Fruit fly (Drosophila melanogaster) whole organism, embryonic: ENCODE measurements around the gene CG1074.

ENCODE experiments used
- Ada2b ChIP-seq: fragments of 200-800 bp; sonication (Bioruptor generic); IDR thresholded peaks from 2 replicates; pipeline ENCODE4 v1.3.6; 2022; ENCODE audit warnings: missing biosample characterization, missing genetic modification characterization
- B-H2 ChIP-seq: fragments of 200-800 bp; sonication (Bioruptor generic); optimal IDR thresholded peaks from 2 replicates; lab custom pipeline; 2018; ENCODE audit warnings: missing biosample characterization, mild to moderate bottlenecking, missing genetic modification characterization
- Bteb2 ChIP-seq: fragments of 200-800 bp; sonication (Bioruptor generic); optimal IDR thresholded peaks from 2 replicates; lab custom pipeline; 2016; ENCODE audit warnings: missing biosample characterization, missing genetic modification characterization
- CG11504 ChIP-seq: fragments of 200-800 bp; sonication (Bioruptor generic); optimal IDR thresholded peaks from 3 replicates; lab custom pipeline; 2019; ENCODE audit warnings: missing biosample characterization, mild to moderate bottlenecking, missing genetic modification characterization, moderate library complexity
- CG12104 ChIP-seq: fragments of 200-800 bp; sonication (Bioruptor generic); optimal IDR thresholded peaks from 3 replicates; lab custom pipeline; 2016; ENCODE audit warnings: missing biosample characterization, missing genetic modification characterization
- CG12744 ChIP-seq: fragments of 200-800 bp; sonication (Bioruptor generic); optimal IDR thresholded peaks from 2 replicates; lab custom pipeline; 2016; ENCODE audit warnings: missing biosample characterization, missing genetic modification characterization
- CG13123 ChIP-seq: fragments of 200-800 bp; sonication (Bioruptor generic); optimal IDR thresholded peaks from 2 replicates; lab custom pipeline; 2016; ENCODE audit warnings: missing biosample characterization, missing genetic modification characterization
- CG1529 ChIP-seq: fragments of 200-800 bp; sonication (Bioruptor generic); optimal IDR thresholded peaks from 3 replicates; lab custom pipeline; 2018; ENCODE audit warnings: missing biosample characterization, missing genetic modification characterization
- CG1603 ChIP-seq: fragments of 200-800 bp; sonication (Bioruptor generic); optimal IDR thresholded peaks from 2 replicates; lab custom pipeline; 2019; ENCODE audit warnings: missing biosample characterization, mild to moderate bottlenecking, missing genetic modification characterization, moderate library complexity
- CG17361 ChIP-seq: fragments of 200-800 bp; sonication (Bioruptor generic); IDR thresholded peaks from 3 replicates; pipeline ENCODE4 v1.3.6; 2022; ENCODE audit warnings: missing biosample characterization, missing genetic modification characterization
- CG17802 ChIP-seq: fragments of 200-800 bp; sonication (Bioruptor generic); optimal IDR thresholded peaks from 2 replicates; lab custom pipeline; 2018; ENCODE audit warnings: missing biosample characterization, mild to moderate bottlenecking, missing genetic modification characterization, moderate library complexity
- CG18262 ChIP-seq: fragments of 200-800 bp; optimal IDR thresholded peaks from 3 replicates; lab custom pipeline; 2019; ENCODE audit warnings: missing biosample characterization, mild to moderate bottlenecking, missing genetic modification characterization, moderate library complexity
- CG1832 ChIP-seq: fragments of 200-800 bp; sonication (Bioruptor generic); optimal IDR thresholded peaks from 2 replicates; lab custom pipeline; 2017; ENCODE audit warnings: missing biosample characterization, mild to moderate bottlenecking, missing genetic modification characterization, inconsistent platforms
- CG18764 ChIP-seq: fragments of 200-800 bp; sonication (Bioruptor generic); optimal IDR thresholded peaks from 3 replicates; lab custom pipeline; 2016; ENCODE audit warnings: missing biosample characterization, missing genetic modification characterization
- CG3838 ChIP-seq: fragments of 200-800 bp; sonication (Bioruptor generic); optimal IDR thresholded peaks from 3 replicates; lab custom pipeline; 2016; ENCODE audit warnings: missing biosample characterization, missing genetic modification characterization
- CG4328 ChIP-seq: fragments of 200-800 bp; sonication (Bioruptor generic); optimal IDR thresholded peaks from 3 replicates; lab custom pipeline; 2017; ENCODE audit warnings: missing biosample characterization, missing genetic modification reagents, missing genetic modification characterization
- CG4360 ChIP-seq: fragments of 200-800 bp; sonication (Bioruptor generic); IDR thresholded peaks from 2 replicates; pipeline ENCODE4 v1.3.6; 2022; ENCODE audit warnings: missing biosample characterization, missing genetic modification characterization
- CG4820 ChIP-seq: fragments of 200-800 bp; sonication (Bioruptor generic); optimal IDR thresholded peaks from 3 replicates; lab custom pipeline; 2016; ENCODE audit warnings: missing biosample characterization, missing genetic modification characterization
- CG6175 ChIP-seq: fragments of 200-800 bp; sonication (Bioruptor generic); IDR thresholded peaks from 3 replicates; pipeline ENCODE4 v1.3.6; 2022; ENCODE audit warnings: missing biosample characterization, missing genetic modification characterization
- CG6254 ChIP-seq: fragments of 200-800 bp; sonication (Bioruptor generic); optimal IDR thresholded peaks from 3 replicates; lab custom pipeline; 2017; ENCODE audit warnings: mild to moderate bottlenecking, missing biosample characterization, missing genetic modification reagents, missing genetic modification characterization
- CG9727 ChIP-seq: fragments of 200-800 bp; sonication (Bioruptor generic); optimal IDR thresholded peaks from 3 replicates; lab custom pipeline; 2017; ENCODE audit warnings: missing biosample characterization, mild to moderate bottlenecking, missing genetic modification characterization
- CG9797 ChIP-seq: fragments of 200-800 bp; sonication (Bioruptor generic); optimal IDR thresholded peaks from 3 replicates; lab custom pipeline; 2018; ENCODE audit warnings: missing biosample characterization, mild to moderate bottlenecking, missing genetic modification characterization
- Dip3 ChIP-seq: fragments of 200-800 bp; sonication (Bioruptor generic); optimal IDR thresholded peaks from 3 replicates; lab custom pipeline; 2016; ENCODE audit warnings: missing biosample characterization, missing genetic modification characterization
- E2f1 ChIP-seq: fragments of 200-800 bp; sonication (Bioruptor generic); IDR thresholded peaks from 2 replicates; pipeline ENCODE4 v1.3.6; 2022; ENCODE audit warnings: missing biosample characterization, missing genetic modification characterization
- Fer1 ChIP-seq: fragments of 200-800 bp; sonication (Bioruptor generic); optimal IDR thresholded peaks from 2 replicates; lab custom pipeline; 2017; ENCODE audit warnings: missing biosample characterization, mild to moderate bottlenecking, missing genetic modification characterization
- HLHmδ ChIP-seq: fragments of 200-800 bp; sonication (Bioruptor generic); optimal IDR thresholded peaks from 2 replicates; lab custom pipeline; 2018; ENCODE audit warnings: missing biosample characterization, mild to moderate bottlenecking, missing genetic modification characterization, moderate library complexity
- Mes4 ChIP-seq: fragments of 200-800 bp; sonication (Bioruptor generic); optimal IDR thresholded peaks from 2 replicates; lab custom pipeline; 2016; ENCODE audit warnings: missing biosample characterization, missing genetic modification characterization
- NC2α ChIP-seq: fragments of 200-800 bp; sonication (Bioruptor generic); optimal IDR thresholded peaks from 2 replicates; lab custom pipeline; 2016; ENCODE audit warnings: missing biosample characterization, missing genetic modification characterization
- Oaz ChIP-seq: fragments of 200-800 bp; sonication (Bioruptor generic); IDR thresholded peaks from 2 replicates; pipeline ENCODE4 v1.3.6; 2022; ENCODE audit warnings: missing biosample characterization, missing genetic modification characterization
- Ssrp ChIP-seq: fragments of 200-800 bp; sonication (Bioruptor generic); optimal IDR thresholded peaks from 2 replicates; lab custom pipeline; 2018; ENCODE audit warnings: missing biosample characterization, mild to moderate bottlenecking, missing genetic modification characterization, moderate library complexity
- Tbp ChIP-seq: fragments of >200 bp; optimal IDR thresholded peaks from 2 replicates; lab custom pipeline; 2018; ENCODE audit warnings: missing biosample characterization, missing genetic modification characterization
- bab2 ChIP-seq: fragments of 200-800 bp; sonication (Bioruptor generic); optimal IDR thresholded peaks from 2 replicates; lab custom pipeline; 2016; ENCODE audit warnings: missing biosample characterization, missing genetic modification characterization
- bbx ChIP-seq: fragments of 200-800 bp; sonication (Bioruptor generic); IDR thresholded peaks from 2 replicates; pipeline ENCODE4 v1.3.6; 2022; ENCODE audit warnings: missing biosample characterization, missing genetic modification characterization; ENCODE audit not compliant: partially characterized antibody
- da ChIP-seq: fragments of 200-800 bp; sonication (Bioruptor generic); optimal IDR thresholded peaks from 2 replicates; lab custom pipeline; 2016; ENCODE audit warnings: missing biosample characterization, missing genetic modification characterization
- emc ChIP-seq: fragments of 200-800 bp; sonication (Bioruptor generic); optimal IDR thresholded peaks from 2 replicates; lab custom pipeline; 2016; ENCODE audit warnings: missing biosample characterization, missing genetic modification characterization
- eyg ChIP-seq: fragments of 200-800 bp; sonication (Bioruptor generic); optimal IDR thresholded peaks from 3 replicates; lab custom pipeline; 2016; ENCODE audit warnings: missing biosample characterization, missing genetic modification characterization
- gt ChIP-seq: fragments of 200-800 bp; sonication (Bioruptor generic); IDR thresholded peaks from 2 replicates; pipeline ENCODE4 v1.3.6; 2022; ENCODE audit warnings: missing biosample characterization, missing genetic modification characterization
- hth ChIP-seq: fragments of >200 bp; optimal IDR thresholded peaks from 2 replicates; lab custom pipeline; 2017; ENCODE audit warnings: inconsistent platforms
- inv ChIP-seq: fragments of 200-800 bp; sonication (Bioruptor generic); IDR thresholded peaks from 2 replicates; pipeline ENCODE4 v1.3.6; 2022; ENCODE audit warnings: missing biosample characterization, missing genetic modification characterization; ENCODE audit not compliant: partially characterized antibody
- jumu ChIP-seq: fragments of 200-800 bp; sonication (Bioruptor generic); optimal IDR thresholded peaks from 3 replicates; lab custom pipeline; 2016; ENCODE audit warnings: missing biosample characterization, missing genetic modification characterization
- lbe ChIP-seq: fragments of 200-800 bp; sonication (Bioruptor generic); optimal IDR thresholded peaks from 2 replicates; lab custom pipeline; 2016; ENCODE audit warnings: missing biosample characterization, mild to moderate bottlenecking, missing genetic modification characterization
- mam ChIP-seq: fragments of 200-800 bp; sonication (Bioruptor generic); optimal IDR thresholded peaks from 3 replicates; lab custom pipeline; 2016; ENCODE audit warnings: missing biosample characterization, missing genetic modification characterization
- nerfin-1 ChIP-seq: fragments of 200-800 bp; sonication (Bioruptor generic); optimal IDR thresholded peaks from 3 replicates; lab custom pipeline; 2019; ENCODE audit warnings: missing biosample characterization, mild to moderate bottlenecking, missing genetic modification characterization, moderate library complexity
- pb ChIP-seq: fragments of 200-800 bp; sonication (Bioruptor generic); optimal IDR thresholded peaks from 3 replicates; lab custom pipeline; 2016; ENCODE audit warnings: missing biosample characterization, missing genetic modification characterization
- pros ChIP-seq: fragments of 200-800 bp; sonication (Bioruptor generic); optimal IDR thresholded peaks from 3 replicates; lab custom pipeline; 2019; ENCODE audit warnings: missing biosample characterization, mild to moderate bottlenecking, missing genetic modification characterization, moderate library complexity
- ro ChIP-seq: fragments of 200-800 bp; sonication (Bioruptor generic); IDR thresholded peaks from 2 replicates; pipeline ENCODE4 v1.3.6; 2022; ENCODE audit warnings: missing biosample characterization, missing genetic modification characterization
- schlank ChIP-seq: fragments of 200-800 bp; sonication (Bioruptor generic); optimal IDR thresholded peaks from 2 replicates; lab custom pipeline; 2018; ENCODE audit warnings: missing biosample characterization, mild to moderate bottlenecking, missing genetic modification characterization
- sd ChIP-seq: fragments of 200-800 bp; sonication (Bioruptor generic); optimal IDR thresholded peaks from 3 replicates; lab custom pipeline; 2018; ENCODE audit warnings: missing biosample characterization, mild to moderate bottlenecking, missing genetic modification characterization, moderate library complexity
- sens ChIP-seq: fragments of 200-800 bp; sonication (Bioruptor generic); peaks from one replicate; lab custom pipeline; 2016; ENCODE audit warnings: missing biosample characterization, missing genetic modification characterization
- seq ChIP-seq: fragments of 200-800 bp; sonication (Bioruptor generic); IDR thresholded peaks from 2 replicates; pipeline ENCODE4 v1.3.6; 2022; ENCODE audit warnings: missing biosample characterization, missing genetic modification characterization
- slou ChIP-seq: fragments of 200-800 bp; sonication (Bioruptor generic); optimal IDR thresholded peaks from 3 replicates; lab custom pipeline; 2016; ENCODE audit warnings: missing biosample characterization, missing genetic modification characterization
- trem ChIP-seq: fragments of 200-800 bp; optimal IDR thresholded peaks from 3 replicates; lab custom pipeline; 2019; ENCODE audit warnings: missing biosample characterization, mild to moderate bottlenecking, missing genetic modification characterization, moderate library complexity

The CG1074 gene

dm6 chr3R:4399810-4400496, 33.8 kb upstream of the CG1074 start (continued):
- TF ChIP-seq seq (GFP tag; lab: Robert Waterston, UW) = no peak
- TF ChIP-seq slou (GFP tag; lab: Kevin White, UChicago) = no peak
- TF ChIP-seq pb (GFP tag; lab: Kevin White, UChicago) = no peak
- no peak for TF ChIP-seq pros (GFP tag; lab: Kevin White, UChicago)
- no peak for TF ChIP-seq Fer1 (GFP tag; lab: Kevin White, UChicago)
- no peak for TF ChIP-seq CG4328 (GFP tag; lab: Kevin White, UChicago)
- no peak for TF ChIP-seq da (GFP tag; lab: Kevin White, UChicago)
- TF ChIP-seq HLHmδ (GFP tag; lab: Kevin White, UChicago) = no peak
- no peak for TF ChIP-seq CG6254 (GFP tag; lab: Kevin White, UChicago)
- TF ChIP-seq CG13123 = no peak
- no peak for TF ChIP-seq CG9797 (GFP tag; lab: Kevin White, UChicago)
- no peak for TF ChIP-seq bbx (GFP tag; lab: Robert Waterston, UW)
- no peak for TF ChIP-seq gt (GFP tag; lab: Robert Waterston, UW)
- TF ChIP-seq Dip3 (GFP tag; lab: Kevin White, UChicago) = peak; percentile 4
- no peak for TF ChIP-seq ro (GFP tag; lab: Robert Waterston, UW)
- TF ChIP-seq eyg (GFP tag; lab: Kevin White, UChicago) = no peak
- no peak for TF ChIP-seq schlank (tag; lab: Kevin White, UChicago)
- TF ChIP-seq Oaz (GFP tag; lab: Robert Waterston, UW) = no peak
- no peak for TF ChIP-seq CG12104 (GFP tag; lab: Kevin White, UChicago)
- no peak for TF ChIP-seq nerfin-1 (tag; lab: Kevin White, UChicago)
- no peak for TF ChIP-seq hth (lab: Kevin White, UChicago)
- TF ChIP-seq CG1832 = no peak
- no peak for TF ChIP-seq CG6175 (GFP tag; lab: Robert Waterston, UW)
- no peak for TF ChIP-seq trem (tag; lab: Kevin White, UChicago)
- TF ChIP-seq CG18764 (GFP tag; lab: Kevin White, UChicago) = peak; percentile 64
- TF ChIP-seq CG4360 (GFP tag; lab: Robert Waterston, UW) = no peak
- TF ChIP-seq mam (GFP tag; lab: Kevin White, UChicago) = peak; percentile 15
- no peak for TF ChIP-seq CG12744 (GFP tag; lab: Kevin White, UChicago)
- no peak for TF ChIP-seq Ada2b
- TF ChIP-seq CG18262 (tag; lab: Kevin White, UChicago) = peak; percentile 49
- no peak for TF ChIP-seq Mes4 (GFP tag; lab: Kevin White, UChicago)
- no peak for TF ChIP-seq jumu
- TF ChIP-seq CG17802 = peak; percentile 98
- peak; percentile 49 for TF ChIP-seq sens (GFP tag; lab: Kevin White, UChicago)
- TF ChIP-seq Ssrp (tag; lab: Kevin White, UChicago) = peak; percentile 35
- TF ChIP-seq CG1603 = peak; percentile 63
- peak; percentile 31 for TF ChIP-seq CG9727 (GFP tag; lab: Kevin White, UChicago)
- no peak for TF ChIP-seq B-H2 (GFP tag; lab: Kevin White, UChicago)
- no peak for TF ChIP-seq emc (GFP tag; lab: Kevin White, UChicago)
- TF ChIP-seq CG17361 = peak; percentile 82
- no peak for TF ChIP-seq E2f1 (GFP tag; lab: Robert Waterston, UW)
- no peak for TF ChIP-seq Bteb2 (GFP tag; lab: Kevin White, UChicago)
- TF ChIP-seq inv (GFP tag; lab: Robert Waterston, UW) = no peak
- no peak for TF ChIP-seq CG1529
- no peak for TF ChIP-seq lbe
- no peak for TF ChIP-seq bab2 (GFP tag; lab: Kevin White, UChicago)
- TF ChIP-seq CG11504 (tag; lab: Kevin White, UChicago) = no peak
- TF ChIP-seq Tbp (GFP tag; lab: Kevin White, UChicago) = no peak
- no peak for TF ChIP-seq CG3838 (GFP tag; lab: Kevin White, UChicago)
- no peak for TF ChIP-seq NC2α
- TF ChIP-seq sd (tag; lab: Kevin White, UChicago) = no peak
- TF ChIP-seq CG4820 (GFP tag; lab: Kevin White, UChicago) = no peak
